Fruit fly (Drosophila melanogaster): ENCODE results near the gene sloth2.

sloth2 gene

DNA sequence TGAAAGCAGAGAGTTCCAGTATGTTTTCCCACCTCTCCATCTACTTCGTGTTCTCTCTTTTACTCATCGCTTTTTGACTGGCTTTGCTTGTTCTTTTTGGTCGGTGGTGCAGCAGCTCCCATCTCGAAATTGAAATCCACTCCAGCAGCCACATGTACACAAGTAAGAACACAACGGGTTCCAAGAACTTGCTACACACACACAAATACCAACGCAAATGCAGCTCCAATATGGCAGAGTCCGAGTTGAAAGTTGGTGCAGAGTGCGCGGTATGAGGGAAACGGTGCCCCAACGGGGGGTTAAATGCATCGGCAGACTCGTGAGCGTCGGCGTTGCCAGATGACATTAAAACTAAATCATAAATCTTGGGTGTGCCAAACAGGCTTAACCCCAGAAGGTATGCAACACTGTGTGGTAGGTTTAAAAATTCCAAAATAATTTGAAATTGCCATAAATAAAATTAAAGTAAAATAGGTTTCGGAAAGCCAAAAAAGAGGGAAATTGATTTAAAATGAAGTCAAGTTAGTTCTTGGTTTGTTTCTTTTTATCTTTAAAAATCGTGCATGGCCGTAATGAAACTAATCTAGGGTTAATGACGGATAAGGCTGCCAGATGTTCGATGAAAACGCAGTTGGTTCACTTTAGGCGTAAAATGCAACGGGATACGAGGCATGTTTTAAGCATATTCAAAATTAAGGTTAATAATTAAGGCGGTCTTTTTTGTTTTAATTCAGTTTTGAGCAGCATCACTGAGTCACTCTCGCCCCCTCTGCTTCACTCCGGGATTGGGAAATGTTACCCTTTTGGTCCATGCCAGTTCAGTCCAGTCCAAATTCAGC is 13.3 kb upstream of the sloth2 start (continued):
- peak; percentile 61 for TF ChIP-seq Oli (tag; optimal IDR thresholded peaks at IDR 0.05)
- TF ChIP-seq CG16863 (GFP tag; optimal IDR thresholded peaks at IDR 0.05), result peak; percentile 31
- peak; percentile 41 to 55 for TF ChIP-seq bsh (GFP tag; optimal IDR thresholded peaks at IDR 0.05)
- no peak for TF ChIP-seq Dp (GFP tag; optimal IDR thresholded peaks at IDR 0.05)
- peak; percentile 10 for TF ChIP-seq CG7839 (tag; optimal IDR thresholded peaks at IDR 0.05)
- TF ChIP-seq pfk (GFP tag; optimal IDR thresholded peaks at IDR 0.05), result peak; percentile 51
- TF ChIP-seq CG15479 (GFP tag; optimal IDR thresholded peaks at IDR 0.05), result peak; percentile 5
- peak; percentile 33 for TF ChIP-seq CG11504 (tag; optimal IDR thresholded peaks at IDR 0.05)
- TF ChIP-seq Fer3 (tag; optimal IDR thresholded peaks at IDR 0.05), result peak; percentile 21
- TF ChIP-seq CG2678 (tag; optimal IDR thresholded peaks at IDR 0.05), result peak; percentile 38
- peak in 1 of 2 experiments; percentile 21 for TF ChIP-seq Hr51 (GFP tag; optimal IDR thresholded peaks at IDR 0.05)
- peak; percentile 24 for TF ChIP-seq CG13775 (GFP tag; optimal IDR thresholded peaks at IDR 0.05)
- TF ChIP-seq CG12104 (GFP tag; optimal IDR thresholded peaks at IDR 0.05), result peak; percentile 2
- TF ChIP-seq kah (GFP tag; optimal IDR thresholded peaks at IDR 0.05), result no peak
- TF ChIP-seq CG1603 (tag; optimal IDR thresholded peaks at IDR 0.05), result peak; percentile 4
- no peak for TF ChIP-seq slp2 (GFP tag; optimal IDR thresholded peaks at IDR 0.05)
- TF ChIP-seq CG9437 (GFP tag; optimal IDR thresholded peaks at IDR 0.05), result peak; percentile 54
- no peak for TF ChIP-seq sd (tag; optimal IDR thresholded peaks at IDR 0.05)
- no peak for TF ChIP-seq sc (optimal IDR thresholded peaks at IDR 0.05)
- TF ChIP-seq sc (GFP tag; optimal IDR thresholded peaks at IDR 0.05), result peak; percentile 32
- TF ChIP-seq hbn (GFP tag; IDR thresholded peaks at IDR 0.05; ENCODE audit: partially characterized antibody), result no peak
- no peak for TF ChIP-seq CG17186 (GFP tag; optimal IDR thresholded peaks at IDR 0.05)
- peak; percentile 2 for TF ChIP-seq PHDP (tag; optimal IDR thresholded peaks at IDR 0.05)
- 0 out of 2 replicates have a peak, but pooled peaks have one; percentile 14 for TF ChIP-seq lmd (GFP tag; IDR thresholded peaks at IDR 0.05)
- TF ChIP-seq Hr78 (GFP tag; optimal IDR thresholded peaks at IDR 0.05), result peak in 1 of 2 experiments; percentile 10
- TF ChIP-seq stwl (tag; optimal IDR thresholded peaks at IDR 0.05), result peak; percentile 36
- peak; percentile 46 for TF ChIP-seq Kr (GFP tag; optimal IDR thresholded peaks at IDR 0.05)
- no peak for TF ChIP-seq D (optimal IDR thresholded peaks at IDR 0.05)
- peak; percentile 42 for TF ChIP-seq D (GFP tag; optimal IDR thresholded peaks at IDR 0.05)
- TF ChIP-seq fd96Cb (tag; optimal IDR thresholded peaks at IDR 0.05), result peak; percentile 39
- TF ChIP-seq sens (GFP tag), result peak; percentile 71
- TF ChIP-seq Gsc (GFP tag; IDR thresholded peaks at IDR 0.05), result no peak
- TF ChIP-seq CG10979 (tag; optimal IDR thresholded peaks at IDR 0.05), result peak; percentile 49
- no peak for TF ChIP-seq CG4730 (GFP tag; IDR thresholded peaks at IDR 0.05)
- TF ChIP-seq CHES-1-like (GFP tag; optimal IDR thresholded peaks at IDR 0.05), result no peak
- TF ChIP-seq prd (optimal IDR thresholded peaks at IDR 0.05), result no peak
- TF ChIP-seq prd (GFP tag; IDR thresholded peaks at IDR 0.05), result peak; percentile 37; the same call in 1 of the 3 replicates
- TF ChIP-seq Drgx (GFP tag; IDR thresholded peaks at IDR 0.05), result peak; percentile 85
- TF ChIP-seq crol (GFP tag; IDR thresholded peaks at IDR 0.05), result peak; percentile 47
- TF ChIP-seq toy (GFP tag; IDR thresholded peaks at IDR 0.05), result no peak
- TF ChIP-seq CG2199 (GFP tag; IDR thresholded peaks at IDR 0.05), result no peak; the same call in 2 of the 3 replicates
- peak; percentile 57 for TF ChIP-seq Sox102F (GFP tag; optimal IDR thresholded peaks at IDR 0.05)
- peak; percentile 47; the same call in 1 of the 2 replicates for TF ChIP-seq Xrp1 (GFP tag; IDR thresholded peaks at IDR 0.05)
- no peak for TF ChIP-seq pho (GFP tag; optimal IDR thresholded peaks at IDR 0.05)
- no peak for TF ChIP-seq Antp (GFP tag; optimal IDR thresholded peaks at IDR 0.05)
- no peak for TF ChIP-seq bigmax (GFP tag; optimal IDR thresholded peaks at IDR 0.05)
- peak; percentile 40 for TF ChIP-seq CG14710 (tag; optimal IDR thresholded peaks at IDR 0.05)
- no peak for TF ChIP-seq bowl (GFP tag; IDR thresholded peaks at IDR 0.05)
